Worm (Caenorhabditis elegans) whole organism, dauer: ENCODE results near the gene C55A1.1.
"Not testable (repeated sequence)": the region's sequence is repeated elsewhere in the genome, so short reads cannot be mapped to it uniquely, and the experiment has no call there.

Experiments used
- unc-62 ChIP-seq: sonication (generic microtip); optimal IDR thresholded peaks from 2 replicates; lab custom pipeline; 2017; ENCODE audit warnings: missing biosample characterization, missing genetic modification reagents, missing genetic modification characterization

The C55A1.1 gene

ce11 chrV:15621518-15621917 is at the start of gene C55A1.1:
Gene C55A1.1, plus strand, starts transcription at chrV:15621818.
- no peak for TF ChIP-seq unc-62 (GFP tag; lab: Kevin White, UChicago)

DNA sequence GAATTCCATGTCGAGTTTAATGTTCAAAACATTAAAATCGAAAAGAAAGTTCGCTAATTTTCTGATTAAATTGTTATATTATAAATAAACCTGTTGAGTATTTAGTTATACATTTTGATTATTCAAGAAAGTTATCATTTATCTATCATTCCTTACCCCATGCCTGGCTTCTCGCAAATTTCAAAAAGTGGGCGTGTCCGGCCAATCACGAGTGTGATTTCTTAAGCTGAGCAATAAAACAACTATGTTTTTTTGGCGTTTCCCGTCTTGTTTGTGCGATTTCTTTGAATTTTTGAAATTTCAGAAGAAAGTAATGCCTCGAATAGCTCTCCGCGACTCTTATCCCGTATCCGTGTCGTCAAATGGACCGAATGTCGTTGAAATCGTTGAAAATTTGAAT is 49.0 kb upstream of the C55A1.1 start, which contains the start of gene fbxa-94:
Gene fbxa-94, plus strand, starts transcription at position 301 of the 400 bp plus-strand sequence.
- TF ChIP-seq unc-62 (GFP tag; lab: Kevin White, UChicago) = no peak

DNA sequence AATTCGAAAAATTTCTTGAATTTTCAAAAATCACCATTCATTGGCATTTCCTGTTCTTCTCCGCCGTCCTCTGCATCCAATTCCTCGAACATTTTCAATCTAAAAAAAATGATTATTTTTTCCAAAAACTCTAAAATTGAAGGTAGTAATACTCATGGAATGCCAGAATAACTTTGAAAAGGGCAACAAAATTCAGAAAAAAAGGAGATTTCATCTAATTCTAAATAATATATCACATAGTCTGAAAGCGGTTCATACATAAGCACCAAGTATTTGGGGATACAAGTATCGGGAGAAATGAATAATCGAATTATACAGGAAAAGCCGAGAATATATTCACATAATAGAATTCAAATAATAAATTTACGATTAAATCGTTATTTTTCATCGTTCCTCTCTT is 46.3 kb upstream of the C55A1.1 start, which contains the start of gene mdt-28:
Gene mdt-28, minus strand, starts transcription at position 101 of the 400 bp plus-strand sequence.
- no peak for TF ChIP-seq unc-62 (GFP tag; lab: Kevin White, UChicago)

ce11 chrV:15577395-15577896 is 44.2 kb upstream of the C55A1.1 start, which contains the start of gene atx-3:
Gene atx-3, minus strand, starts transcription at chrV:15577445.
- TF ChIP-seq unc-62 (GFP tag; lab: Kevin White, UChicago) = no peak

ce11 chrV:15578386-15578785 is 43.2 kb upstream of the C55A1.1 start, which contains the start of gene F28F8.9:
Gene F28F8.9, minus strand, starts transcription at chrV:15578673.
- no peak for TF ChIP-seq unc-62 (GFP tag; lab: Kevin White, UChicago)

ce11 chrV:15590183-15590667 is 31.4 kb upstream of the C55A1.1 start, which contains the start of gene F28F8.7:
Gene F28F8.7, minus strand, starts transcription at chrV:15590617.
- TF ChIP-seq unc-62 (GFP tag; lab: Kevin White, UChicago) = not testable (repeated sequence)

- TF ChIP-seq unc-62 (GFP tag; lab: Kevin White, UChicago) = no peak
These were observed 27.0 kb upstream of the C55A1.1 start, which contains the start of gene fbxa-139 for ce11 chrV:15594573-15594972. Gene fbxa-139, minus strand, starts transcription at chrV:15594673.

DNA sequence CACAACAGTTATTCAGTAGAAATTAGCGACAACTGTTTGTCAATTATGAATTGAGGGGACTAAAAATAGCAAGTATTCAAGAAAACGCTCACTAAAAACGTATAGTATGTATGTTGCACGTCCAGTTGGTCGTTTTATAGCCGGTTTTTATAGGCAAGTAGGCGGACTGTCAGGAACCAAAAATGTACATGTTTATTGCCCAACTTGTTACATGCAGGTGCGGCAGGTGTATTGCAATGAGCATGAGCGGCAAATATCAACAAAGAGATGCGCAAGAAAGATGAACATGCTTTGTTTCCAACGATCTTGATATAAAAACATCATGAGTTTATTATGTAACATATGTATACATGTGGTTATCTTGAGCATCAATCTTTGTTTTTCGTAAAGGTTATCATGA is 21.9 kb upstream of the C55A1.1 start, which contains the start of gene B0391.14:
Gene B0391.14, minus strand, starts transcription at position 101 of the 400 bp plus-strand sequence.
- TF ChIP-seq unc-62 (GFP tag; lab: Kevin White, UChicago) = not testable (repeated sequence)

DNA sequence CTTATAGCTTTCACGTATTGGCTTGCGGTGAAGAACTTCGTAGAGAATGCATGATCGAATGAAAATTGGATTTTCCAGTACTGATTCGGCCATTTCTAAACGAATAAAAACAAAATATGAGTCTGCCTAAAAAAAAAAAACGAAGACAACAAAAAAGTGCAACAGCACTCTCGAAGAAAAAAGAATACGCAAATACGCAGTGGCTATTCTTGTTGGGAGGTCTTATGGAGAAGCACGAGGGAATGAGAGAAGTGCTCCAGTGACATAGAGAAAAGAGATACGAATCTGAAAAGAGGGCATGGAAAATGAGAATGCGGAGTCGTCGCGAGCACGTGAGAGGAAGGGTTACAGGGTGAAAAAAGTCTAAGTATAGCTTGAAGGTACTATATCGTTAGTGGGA is 19.4 kb upstream of the C55A1.1 start, which contains the start of gene fbxa-152:
Gene fbxa-152, minus strand, starts transcription at position 101 of the 400 bp plus-strand sequence.
- TF ChIP-seq unc-62 (GFP tag; lab: Kevin White, UChicago) = no peak

ce11 chrV:15605045-15605444 is 16.6 kb upstream of the C55A1.1 start, which contains the start of gene fbxa-154:
Gene fbxa-154, minus strand, starts transcription at chrV:15605145.
- no peak for TF ChIP-seq unc-62 (GFP tag; lab: Kevin White, UChicago)

ce11 chrV:15610350-15610940 is 11.2 kb upstream of the C55A1.1 start, which contains the start of the genes fbxa-153 and str-12:
Gene fbxa-153, minus strand, starts transcription at chrV:15610384.
Gene str-12, plus strand, starts transcription at chrV:15610890.
- TF ChIP-seq unc-62 (GFP tag; lab: Kevin White, UChicago) = no peak

- no peak for TF ChIP-seq unc-62 (GFP tag; lab: Kevin White, UChicago)
These were observed 8.7 kb upstream of the C55A1.1 start, which contains the start of gene str-263 for ce11 chrV:15612886-15613285. Gene str-263, plus strand, starts transcription at chrV:15613186.

DNA sequence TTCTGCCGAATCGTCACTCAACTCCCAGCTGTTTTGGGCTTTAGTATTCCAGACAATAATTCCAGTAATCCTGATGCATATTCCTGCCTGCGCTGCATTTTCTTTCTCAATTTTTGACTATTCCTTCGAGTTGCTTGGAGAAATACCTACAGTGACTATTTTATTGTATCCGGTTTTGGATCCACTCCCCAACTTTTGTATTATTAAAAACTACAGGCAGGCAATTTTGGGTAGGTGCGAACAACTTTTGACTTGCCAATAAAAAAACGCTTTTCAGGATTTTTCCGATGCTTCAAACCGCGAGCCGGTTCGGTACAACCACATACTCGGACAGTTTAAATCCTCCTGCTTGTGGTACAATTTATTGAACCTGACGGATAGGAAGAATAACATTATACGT is 7.1 kb upstream of the C55A1.1 start:
- TF ChIP-seq unc-62 (GFP tag; lab: Kevin White, UChicago) = no peak

ce11 chrV:15625561-15625960 is 3.9 kb downstream of the C55A1.1 start, which contains the start of gene C55A1.11:
Gene C55A1.11, plus strand, starts transcription at chrV:15625861.
- no peak for TF ChIP-seq unc-62 (GFP tag; lab: Kevin White, UChicago)

DNA sequence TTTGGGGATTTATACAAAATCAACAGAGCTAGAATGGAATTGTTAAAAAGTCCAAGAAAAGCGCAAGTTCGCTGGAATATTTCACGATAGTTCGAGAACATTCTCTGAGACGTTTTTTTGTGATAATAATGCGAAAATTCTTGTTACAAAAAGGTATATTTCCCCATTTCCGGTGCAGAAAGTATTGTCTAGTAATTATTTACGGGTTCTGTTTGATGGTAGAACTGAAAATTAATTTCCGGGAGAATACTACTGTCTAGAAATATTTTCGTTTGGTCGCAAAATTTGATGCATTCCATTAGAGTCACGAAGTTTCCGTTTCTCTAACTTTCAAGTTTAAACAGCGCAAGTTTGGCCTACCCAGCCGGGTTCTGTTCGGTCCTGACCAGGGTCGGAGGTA is 7.9 kb downstream of the C55A1.1 start, which contains the start of gene str-248:
Gene str-248, minus strand, starts transcription at position 101 of the 400 bp plus-strand sequence.
- no peak for TF ChIP-seq unc-62 (GFP tag; lab: Kevin White, UChicago)

- no peak for TF ChIP-seq unc-62 (GFP tag; lab: Kevin White, UChicago)
These were observed 17.2 kb downstream of the C55A1.1 start, which contains the start of gene srz-44 for ce11 chrV:15638853-15639252. Gene srz-44, minus strand, starts transcription at chrV:15638953.
